Worm (Caenorhabditis elegans): ENCODE measurements around the gene Y42H9AR.4.

Y42H9AR.4 gene

DNA sequence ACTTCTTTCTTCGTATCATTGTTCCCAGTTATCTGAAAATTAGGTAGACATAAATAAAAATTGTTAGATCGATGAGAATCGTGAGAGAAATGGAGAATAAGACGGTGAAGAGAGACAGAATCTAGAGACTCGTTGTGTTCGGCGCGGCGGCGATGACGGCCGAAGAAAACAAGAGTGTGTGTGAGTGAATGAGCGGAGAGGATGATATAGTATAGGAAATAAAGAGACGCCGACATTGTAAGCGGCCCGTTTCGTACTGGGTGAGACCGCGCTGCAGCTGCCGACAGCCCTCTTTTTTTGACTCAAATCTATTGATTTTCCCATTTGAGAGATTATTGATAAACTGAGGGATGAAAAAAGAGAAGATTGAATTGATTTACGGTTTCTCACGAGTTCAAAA lies at the start of gene Y42H9AR.4:
Y42H9AR.4 (minus strand) TSS at position 32 of the 400 bp plus-strand sequence.
- TF ChIP-seq him-1 (tag; optimal IDR thresholded peaks at IDR 0.05) (no peak), dao-5 (tag; optimal IDR thresholded peaks at IDR 0.05) (no peak), W03F9.2 (tag; optimal IDR thresholded peaks at IDR 0.05) (no peak)

- no peak for TF ChIP-seq W03F9.2 (tag; optimal IDR thresholded peaks at IDR 0.05)
- TF ChIP-seq him-1 (tag; optimal IDR thresholded peaks at IDR 0.05): no peak
- no peak for TF ChIP-seq dao-5 (tag; optimal IDR thresholded peaks at IDR 0.05)
Measured at ce11 chrIV:8161774-8162173, 49.8 kb upstream of the Y42H9AR.4 start.

DNA sequence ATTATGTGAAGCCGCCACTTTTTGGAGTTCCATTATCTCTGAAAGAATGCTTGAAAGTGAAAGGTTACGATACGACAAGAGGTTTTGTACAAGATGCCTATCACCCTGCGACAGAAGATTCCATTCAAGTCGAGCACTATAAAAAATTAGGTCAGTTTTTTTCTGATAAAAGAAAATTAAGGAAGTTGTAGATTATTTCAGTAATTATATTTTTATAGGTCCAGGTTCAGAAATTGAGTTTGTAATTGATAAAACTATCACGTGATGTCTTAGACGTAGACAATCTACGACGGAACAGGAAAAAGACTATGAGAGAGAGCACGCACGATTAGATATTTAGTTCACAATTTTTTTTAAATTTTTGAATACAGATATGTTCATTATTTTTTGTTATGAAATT lies 48.0 kb upstream of the Y42H9AR.4 start:
- no peak for TF ChIP-seq W03F9.2 (tag; optimal IDR thresholded peaks at IDR 0.05)
- TF ChIP-seq him-1 (tag; optimal IDR thresholded peaks at IDR 0.05): no peak
- TF ChIP-seq dao-5 (tag; optimal IDR thresholded peaks at IDR 0.05): no peak

ce11 chrIV:8159087-8159486 lies 47.1 kb upstream of the Y42H9AR.4 start, which contains the start of gene faah-1:
faah-1 (plus strand) TSS chrIV:8159387.
- TF ChIP-seq dao-5 (tag; optimal IDR thresholded peaks at IDR 0.05) (no peak), W03F9.2 (tag; optimal IDR thresholded peaks at IDR 0.05) (no peak), him-1 (tag; optimal IDR thresholded peaks at IDR 0.05) (no peak)

DNA sequence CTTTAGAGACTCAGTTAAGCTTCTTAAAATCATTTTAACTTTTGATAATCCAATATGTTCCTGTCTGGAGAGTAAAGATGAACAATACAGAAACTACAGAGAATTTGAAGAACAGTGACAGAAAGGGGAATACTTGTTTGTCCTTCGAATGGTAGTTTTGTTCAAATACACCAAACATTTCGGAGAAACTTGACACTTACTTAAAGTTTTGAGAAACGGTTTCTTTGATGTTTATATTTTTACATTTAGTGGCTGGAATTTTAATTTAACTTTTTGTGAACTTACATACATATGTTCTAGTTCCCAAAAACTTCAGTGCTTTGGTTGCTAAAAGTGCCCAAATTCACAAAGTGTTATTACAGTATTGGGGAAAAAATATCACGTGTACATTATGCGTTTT lies 45.1 kb upstream of the Y42H9AR.4 start, which contains the start of gene B0218.5:
B0218.5 (minus strand) TSS at position 101 of the 400 bp plus-strand sequence.
- TF ChIP-seq dao-5 (tag; optimal IDR thresholded peaks at IDR 0.05): no peak
- no peak for TF ChIP-seq W03F9.2 (tag; optimal IDR thresholded peaks at IDR 0.05)
- no peak for TF ChIP-seq him-1 (tag; optimal IDR thresholded peaks at IDR 0.05)

DNA sequence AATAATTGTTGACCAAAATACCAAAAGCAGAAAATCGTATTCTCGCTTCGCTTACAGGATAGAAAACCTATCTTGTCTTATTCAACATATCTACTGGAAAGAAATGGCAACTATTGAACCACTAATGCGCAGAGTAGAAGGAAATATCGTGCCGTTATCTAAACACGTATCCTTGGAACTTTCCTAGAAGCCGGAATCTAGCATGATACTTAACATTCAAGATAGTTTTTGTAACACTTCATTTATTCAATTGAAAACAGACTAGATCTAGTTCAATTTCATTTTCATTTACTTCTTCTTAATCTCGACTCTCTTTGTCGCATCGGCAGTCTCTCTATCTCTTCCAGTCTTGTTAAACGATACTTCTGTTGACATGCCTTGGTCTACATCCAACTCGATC lies 42.9 kb upstream of the Y42H9AR.4 start:
- no peak for TF ChIP-seq W03F9.2 (tag; optimal IDR thresholded peaks at IDR 0.05)
- no peak for TF ChIP-seq him-1 (tag; optimal IDR thresholded peaks at IDR 0.05)
- no peak for TF ChIP-seq dao-5 (tag; optimal IDR thresholded peaks at IDR 0.05)

- no peak for TF ChIP-seq dao-5 (tag; optimal IDR thresholded peaks at IDR 0.05)
- TF ChIP-seq W03F9.2 (tag; optimal IDR thresholded peaks at IDR 0.05): no peak
Measured at ce11 chrIV:8153163-8153562, 41.1 kb upstream of the Y42H9AR.4 start.

ce11 chrIV:8152688-8153087 lies 40.7 kb upstream of the Y42H9AR.4 start:
- no peak for TF ChIP-seq dao-5 (tag; optimal IDR thresholded peaks at IDR 0.05)
- TF ChIP-seq W03F9.2 (tag; optimal IDR thresholded peaks at IDR 0.05): no peak
- TF ChIP-seq him-1 (tag; optimal IDR thresholded peaks at IDR 0.05): no peak

- no peak for TF ChIP-seq dao-5 (tag; optimal IDR thresholded peaks at IDR 0.05)
- no peak for TF ChIP-seq him-1 (tag; optimal IDR thresholded peaks at IDR 0.05)
- no peak for TF ChIP-seq W03F9.2 (tag; optimal IDR thresholded peaks at IDR 0.05)
Measured at ce11 chrIV:8152145-8152544, 40.1 kb upstream of the Y42H9AR.4 start, which contains the start of gene faah-2. faah-2 (plus strand) TSS chrIV:8152445.

DNA sequence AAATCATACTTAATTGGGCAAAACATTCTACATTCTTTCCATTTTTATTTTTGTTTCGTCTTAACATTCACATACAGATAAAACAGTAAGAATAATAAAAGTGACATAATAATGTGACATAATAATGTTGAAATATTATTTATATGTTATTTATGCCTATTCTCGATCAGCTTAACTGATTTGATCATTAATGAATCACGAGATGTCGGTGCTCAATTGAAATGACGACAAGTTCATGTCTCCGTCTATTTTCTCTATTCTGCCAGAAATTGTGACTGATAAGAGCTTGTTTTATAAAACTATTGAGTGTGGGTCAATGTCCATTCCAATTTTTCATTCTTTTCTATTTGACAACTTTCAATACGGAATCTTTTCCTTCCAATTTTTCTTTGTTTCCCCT lies 39.7 kb upstream of the Y42H9AR.4 start:
- TF ChIP-seq dao-5 (tag; optimal IDR thresholded peaks at IDR 0.05): no peak
- TF ChIP-seq him-1 (tag; optimal IDR thresholded peaks at IDR 0.05): no peak
- no peak for TF ChIP-seq W03F9.2 (tag; optimal IDR thresholded peaks at IDR 0.05)

- TF ChIP-seq him-1 (tag; optimal IDR thresholded peaks at IDR 0.05) (no peak), W03F9.2 (tag; optimal IDR thresholded peaks at IDR 0.05) (no peak), dao-5 (tag; optimal IDR thresholded peaks at IDR 0.05) (no peak)
Measured at ce11 chrIV:8148494-8148893, 36.5 kb upstream of the Y42H9AR.4 start, which contains the start of gene pmk-1. pmk-1 (plus strand) TSS chrIV:8148794.

ce11 chrIV:8146283-8146682 lies 34.3 kb upstream of the Y42H9AR.4 start:
- TF ChIP-seq dao-5 (tag; optimal IDR thresholded peaks at IDR 0.05): no peak

ce11 chrIV:8144341-8144740 lies 32.3 kb upstream of the Y42H9AR.4 start:
- no peak for TF ChIP-seq dao-5 (tag; optimal IDR thresholded peaks at IDR 0.05)
- no peak for TF ChIP-seq W03F9.2 (tag; optimal IDR thresholded peaks at IDR 0.05)
- no peak for TF ChIP-seq him-1 (tag; optimal IDR thresholded peaks at IDR 0.05)

- TF ChIP-seq W03F9.2 (tag; optimal IDR thresholded peaks at IDR 0.05) (no peak), dao-5 (tag; optimal IDR thresholded peaks at IDR 0.05) (no peak), him-1 (tag; optimal IDR thresholded peaks at IDR 0.05) (no peak)
Measured at ce11 chrIV:8142735-8143550, 30.9 kb upstream of the Y42H9AR.4 start, which contains the start of gene pmk-2. pmk-2 (plus strand) TSS chrIV:8143500.

DNA sequence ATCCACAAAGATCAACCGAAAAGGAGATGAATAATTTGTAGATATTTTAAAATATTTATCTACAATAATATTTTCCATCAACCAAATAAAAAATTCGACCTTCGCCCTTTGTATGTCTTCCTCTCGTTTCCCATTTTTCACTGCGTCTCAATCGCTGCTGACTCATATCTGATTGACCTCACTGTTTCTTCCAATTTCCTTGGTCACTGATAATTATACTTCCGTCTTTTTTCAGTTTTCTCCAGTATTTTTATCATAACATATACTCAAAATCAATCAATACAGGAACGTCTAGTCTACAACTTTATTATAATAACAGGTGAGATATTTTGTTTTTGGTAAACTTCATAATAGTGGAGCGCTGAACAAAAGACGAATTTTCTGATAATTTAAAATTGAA lies 27.0 kb upstream of the Y42H9AR.4 start, which contains the start of gene pmk-3:
pmk-3 (plus strand) TSS at position 236 of the 400 bp plus-strand sequence.
- TF ChIP-seq W03F9.2 (tag; optimal IDR thresholded peaks at IDR 0.05): peak; percentile 5
- no peak for TF ChIP-seq dao-5 (tag; optimal IDR thresholded peaks at IDR 0.05)

Measured in whole organism, L4/young adult.